Fruit fly (Drosophila melanogaster) ovary, adult (tissue): ENCODE measurements around the gene CG14042.

Experiments
- CG17801 ChIP-seq: fragments of 200-800 bp; optimal IDR thresholded peaks from 2 replicates; lab custom pipeline; 2019; ENCODE audit warnings: missing biosample characterization, mild to moderate bottlenecking, missing genetic modification characterization, moderate library complexity; ENCODE audit not compliant: partially characterized antibody

The CG14042 gene

DNA sequence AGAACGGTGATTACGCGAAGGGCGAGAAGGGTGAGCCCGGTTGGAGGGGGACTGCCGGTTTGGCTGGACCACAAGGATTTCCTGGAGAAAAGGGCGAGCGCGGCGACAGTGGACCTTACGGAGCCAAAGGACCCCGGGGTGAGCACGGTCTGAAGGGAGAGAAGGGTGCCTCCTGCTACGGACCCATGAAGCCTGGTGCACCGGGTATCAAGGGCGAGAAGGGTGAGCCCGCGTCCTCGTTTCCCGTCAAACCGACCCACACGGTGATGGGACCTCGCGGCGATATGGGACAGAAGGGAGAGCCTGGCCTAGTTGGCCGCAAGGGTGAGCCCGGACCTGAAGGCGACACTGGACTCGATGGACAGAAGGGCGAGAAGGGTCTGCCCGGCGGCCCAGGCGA, 6.1 kb upstream of the CG14042 start:
- no peak for TF ChIP-seq CG17801 (GFP tag; lab: Kevin White, UChicago)

DNA sequence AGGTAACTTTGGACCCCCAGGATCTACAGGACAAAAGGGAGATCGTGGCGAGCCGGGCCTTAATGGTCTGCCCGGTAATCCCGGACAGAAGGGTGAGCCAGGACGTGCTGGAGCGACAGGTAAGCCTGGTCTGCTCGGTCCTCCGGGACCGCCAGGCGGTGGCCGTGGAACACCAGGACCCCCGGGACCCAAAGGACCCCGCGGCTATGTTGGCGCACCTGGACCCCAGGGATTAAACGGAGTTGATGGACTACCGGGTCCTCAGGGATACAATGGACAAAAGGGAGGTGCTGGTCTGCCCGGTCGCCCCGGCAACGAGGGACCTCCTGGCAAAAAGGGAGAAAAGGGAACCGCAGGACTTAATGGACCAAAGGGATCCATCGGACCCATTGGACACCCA, 5.6 kb upstream of the CG14042 start:
- no peak for TF ChIP-seq CG17801 (GFP tag; lab: Kevin White, UChicago)

DNA sequence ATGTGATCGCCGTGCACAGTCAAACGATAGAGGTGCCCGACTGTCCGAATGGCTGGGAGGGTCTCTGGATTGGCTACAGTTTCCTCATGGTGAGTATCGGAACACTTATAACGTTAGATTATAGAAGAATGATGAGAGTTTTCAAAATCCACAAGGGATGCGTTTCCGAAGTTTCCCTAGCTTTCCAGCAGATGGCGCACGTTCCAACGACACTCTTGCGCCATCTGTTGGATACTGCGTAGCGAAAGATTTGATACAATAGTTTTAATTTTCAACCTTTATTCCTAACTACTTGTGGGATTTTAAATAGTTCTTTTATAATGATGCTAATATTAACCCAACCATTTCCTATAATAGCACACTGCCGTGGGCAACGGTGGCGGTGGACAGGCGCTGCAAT, 1.4 kb upstream of the CG14042 start:
- TF ChIP-seq CG17801 (GFP tag; lab: Kevin White, UChicago) = no peak

DNA sequence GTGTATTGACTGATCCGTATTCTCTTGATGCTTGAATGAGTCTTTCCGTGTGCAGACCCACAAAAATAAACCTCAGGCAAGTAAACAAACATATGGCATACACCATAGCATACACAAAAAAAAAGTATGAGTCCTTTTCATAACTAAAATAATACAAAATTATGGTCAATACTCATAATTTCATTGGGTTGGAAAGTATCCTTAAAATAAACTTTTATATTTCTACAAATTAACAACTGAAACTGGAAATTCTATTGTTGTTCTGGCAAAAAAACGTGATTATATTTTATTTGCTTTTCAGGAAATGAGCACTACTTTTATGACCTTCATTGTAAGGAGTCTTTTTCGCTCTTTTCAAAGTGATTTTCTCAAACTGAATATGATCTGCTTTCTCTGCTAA, 4.6 kb downstream of the CG14042 start:
- no peak for TF ChIP-seq CG17801 (GFP tag; lab: Kevin White, UChicago)

DNA sequence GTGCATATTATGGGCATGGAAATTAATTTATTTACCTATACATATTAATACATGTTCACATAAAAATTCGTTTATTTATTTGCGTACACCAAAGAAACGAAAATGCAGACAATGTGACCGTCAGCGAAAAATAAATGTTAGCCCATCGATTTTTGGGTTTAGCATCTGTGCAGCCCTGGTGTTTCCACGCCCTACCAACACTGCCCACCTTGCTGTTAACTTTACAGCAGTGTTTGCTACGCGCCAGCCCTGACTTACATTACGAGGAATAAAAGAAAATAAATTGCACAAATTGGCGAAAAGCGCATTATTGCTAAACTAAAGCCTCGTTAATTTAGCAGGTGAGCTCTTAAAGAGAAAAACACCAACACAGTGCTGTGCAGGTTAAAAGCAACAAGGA, 5.5 kb downstream of the CG14042 start, which contains the start of the genes CG33995, CG44000 and CG44001:
CG33995 (plus strand) TSS at position 228 of the 400 bp plus-strand sequence.
CG44000 (plus strand) TSS at position 228 of the 400 bp plus-strand sequence.
CG44001 (plus strand) TSS at position 228 of the 400 bp plus-strand sequence.
- TF ChIP-seq CG17801 (GFP tag; lab: Kevin White, UChicago) = peak; percentile 58

DNA sequence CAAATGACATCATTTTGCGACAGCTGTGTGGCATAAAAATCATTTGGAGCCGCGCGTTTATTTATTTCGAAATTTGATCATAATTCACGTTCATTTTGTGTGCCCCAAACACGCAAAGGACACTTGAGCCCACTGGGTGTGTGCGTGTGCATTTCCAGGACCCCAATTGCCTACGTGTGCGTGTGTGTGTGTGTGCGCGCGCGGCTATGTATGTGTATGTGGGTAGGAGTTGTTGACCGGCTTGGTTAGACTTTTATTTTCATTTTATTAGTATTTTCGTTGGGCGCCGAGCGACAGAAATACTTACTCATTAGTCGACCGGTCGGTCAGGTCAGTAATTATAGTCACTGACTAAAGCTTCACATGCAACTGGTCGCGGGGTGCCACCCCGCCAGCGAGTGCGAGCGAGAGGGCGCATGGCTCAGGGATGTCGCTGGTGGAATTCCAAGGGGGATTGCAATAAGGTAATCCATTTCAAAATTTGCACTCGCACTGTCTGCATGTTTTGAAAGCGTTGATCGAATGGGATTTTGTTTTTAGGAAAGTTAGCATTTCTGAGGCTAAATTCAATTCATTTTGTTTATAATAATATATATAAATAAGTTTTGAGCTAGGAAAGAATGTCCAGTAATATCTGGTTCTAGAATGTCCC, 6.1 kb downstream of the CG14042 start:
- no peak for TF ChIP-seq CG17801 (GFP tag; lab: Kevin White, UChicago)

DNA sequence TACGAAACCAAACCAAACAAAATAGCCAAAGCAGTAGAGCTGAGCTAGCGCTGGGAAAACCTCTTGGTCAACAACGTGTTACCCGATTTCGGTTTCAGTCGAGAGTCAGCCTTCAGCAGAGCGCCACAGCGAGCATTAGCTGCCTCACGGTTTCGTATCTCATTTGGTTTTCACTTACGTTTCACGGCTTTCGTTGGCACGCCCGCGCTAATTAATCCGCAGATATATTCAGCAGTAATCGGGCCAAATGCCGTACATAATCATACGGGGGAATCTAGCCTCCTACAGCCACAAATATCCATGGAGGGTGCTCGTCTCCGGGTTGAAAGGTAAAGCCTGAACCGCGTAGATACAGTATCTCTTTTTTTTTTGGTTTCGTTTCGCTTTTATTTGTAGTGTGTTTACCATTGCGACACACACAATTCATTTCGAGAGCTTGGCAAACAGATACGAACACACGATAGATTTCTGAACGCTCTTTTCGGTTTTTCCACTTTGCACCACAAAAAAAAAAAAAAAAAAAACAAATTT, 6.9 kb downstream of the CG14042 start, which contains the start of gene CG31650:
CG31650 (minus strand) TSS at position 352 of the 531 bp plus-strand sequence.
- no peak for TF ChIP-seq CG17801 (GFP tag; lab: Kevin White, UChicago)

DNA sequence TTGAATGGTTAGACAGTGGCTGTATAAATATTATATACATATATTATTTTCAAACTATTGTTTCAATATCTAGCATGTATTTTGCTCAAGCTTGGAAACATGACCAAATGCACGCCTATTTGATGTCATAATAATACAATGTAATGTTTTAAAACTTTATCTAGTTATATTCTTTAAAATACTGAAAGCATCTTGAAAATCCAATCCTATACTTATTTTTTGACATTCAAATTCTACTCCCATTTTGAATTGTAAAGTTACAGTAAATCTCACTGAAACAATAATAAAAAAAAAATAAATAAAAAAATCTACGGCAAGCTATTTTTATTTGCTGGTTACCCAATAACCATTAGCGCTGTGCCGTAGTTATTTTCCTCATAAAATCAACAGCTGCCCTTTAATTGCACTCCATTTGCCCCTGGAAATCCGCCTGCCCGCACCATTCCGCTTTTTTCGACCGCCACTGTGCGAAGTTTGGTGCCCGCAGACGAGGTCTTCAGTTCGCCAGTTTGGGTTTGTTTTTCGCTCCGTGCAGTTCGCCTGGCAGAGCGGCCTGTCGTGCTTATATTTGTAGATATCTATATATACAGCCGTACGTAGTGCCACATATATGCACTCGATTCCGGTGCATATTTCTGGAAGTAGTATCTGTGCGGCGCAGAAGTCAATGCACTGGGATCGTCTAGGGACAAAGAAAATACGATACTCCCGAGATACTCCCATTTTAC, 7.5 kb downstream of the CG14042 start:
- no peak for TF ChIP-seq CG17801 (GFP tag; lab: Kevin White, UChicago)

DNA sequence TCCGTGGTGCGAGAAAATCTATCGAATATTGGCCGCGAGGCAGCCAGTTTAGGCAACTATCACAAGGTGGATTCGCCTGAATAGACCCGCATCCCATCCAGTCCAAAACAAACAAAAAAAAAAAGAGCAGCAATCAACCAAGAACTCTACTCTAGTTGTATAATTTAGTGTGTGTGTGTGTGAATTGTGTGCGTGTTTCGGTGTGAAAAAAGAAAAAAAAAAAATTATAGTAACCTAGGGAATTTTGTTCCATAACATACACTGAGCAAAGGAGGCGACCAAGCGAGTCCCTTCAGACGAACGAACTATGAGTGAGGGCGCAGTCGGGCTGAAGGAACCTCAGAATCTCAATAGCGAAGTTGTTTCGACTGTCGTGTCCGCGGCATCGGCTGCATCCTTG, 8.8 kb downstream of the CG14042 start:
- no peak for TF ChIP-seq CG17801 (GFP tag; lab: Kevin White, UChicago)

DNA sequence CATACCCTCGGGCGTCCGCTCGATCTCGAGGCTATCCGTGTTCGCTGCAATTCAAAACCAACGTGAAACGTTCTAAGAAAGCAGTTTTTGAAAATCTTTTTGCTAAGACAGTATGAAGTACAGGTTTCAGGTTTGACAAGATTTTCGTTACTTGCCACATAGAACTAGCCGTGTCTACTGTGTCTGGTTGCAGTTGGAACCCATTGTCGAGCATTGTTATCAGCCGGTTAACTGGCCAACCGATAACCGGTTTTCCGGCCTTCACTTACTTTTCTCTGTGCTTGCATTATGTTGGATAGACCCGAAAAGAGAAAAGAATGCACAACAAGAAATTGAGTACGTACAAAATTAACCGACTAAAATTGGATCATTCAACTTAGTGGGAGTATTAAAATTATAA, 12.5 kb downstream of the CG14042 start:
- no peak for TF ChIP-seq CG17801 (GFP tag; lab: Kevin White, UChicago)

DNA sequence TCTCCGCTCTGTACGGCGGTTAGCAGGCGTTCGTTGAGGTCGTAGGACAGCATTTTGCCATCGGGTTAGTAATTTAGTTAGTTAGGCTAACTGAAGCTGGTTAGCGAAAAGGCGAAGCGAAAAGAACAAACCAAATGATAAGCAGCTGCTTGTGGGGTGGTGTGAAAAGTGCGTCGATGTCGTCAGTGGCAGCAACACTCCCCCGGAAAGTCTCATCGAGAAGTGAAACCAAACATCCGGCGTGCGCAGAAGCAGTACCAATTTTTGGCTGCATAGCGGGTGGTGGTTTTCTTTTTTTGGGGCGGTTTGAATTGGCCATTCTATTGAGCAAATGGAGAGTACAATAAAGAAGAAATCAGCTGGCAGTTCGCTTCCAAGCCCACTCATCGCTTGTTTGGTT, 13.3 kb downstream of the CG14042 start, which contains the start of gene CG9121:
CG9121 (minus strand) TSS at position 238 of the 400 bp plus-strand sequence.
- TF ChIP-seq CG17801 (GFP tag; lab: Kevin White, UChicago) = no peak

DNA sequence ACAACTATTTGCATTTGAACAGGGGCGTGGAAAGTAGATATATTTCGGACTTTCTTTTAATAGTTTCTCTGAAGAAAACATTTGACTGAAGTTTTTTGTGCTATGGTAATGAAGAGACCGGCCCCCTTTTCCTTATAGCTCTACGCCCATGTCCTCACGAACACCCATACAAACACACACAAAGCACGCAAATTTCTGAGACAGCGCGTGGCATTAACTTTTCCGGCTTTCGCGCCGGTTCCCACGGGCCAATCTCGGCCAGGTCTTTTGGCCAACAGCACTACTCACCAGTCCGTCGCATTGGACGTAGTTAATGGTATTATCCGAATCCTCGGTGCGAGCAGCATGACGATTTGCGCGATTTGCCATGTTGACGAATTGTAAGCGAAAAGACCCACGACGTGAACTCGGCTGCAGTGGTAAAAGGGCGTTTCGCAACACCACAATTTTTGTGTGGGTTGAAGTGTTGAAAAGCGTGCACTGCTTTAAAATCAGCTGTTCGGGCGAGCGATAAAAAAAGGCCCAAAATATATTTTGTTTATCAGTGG, 14.9 kb downstream of the CG14042 start, which contains the start of gene senju:
senju (plus strand) TSS at position 477 of the 548 bp plus-strand sequence.
- TF ChIP-seq CG17801 (GFP tag; lab: Kevin White, UChicago) = peak; percentile 76

DNA sequence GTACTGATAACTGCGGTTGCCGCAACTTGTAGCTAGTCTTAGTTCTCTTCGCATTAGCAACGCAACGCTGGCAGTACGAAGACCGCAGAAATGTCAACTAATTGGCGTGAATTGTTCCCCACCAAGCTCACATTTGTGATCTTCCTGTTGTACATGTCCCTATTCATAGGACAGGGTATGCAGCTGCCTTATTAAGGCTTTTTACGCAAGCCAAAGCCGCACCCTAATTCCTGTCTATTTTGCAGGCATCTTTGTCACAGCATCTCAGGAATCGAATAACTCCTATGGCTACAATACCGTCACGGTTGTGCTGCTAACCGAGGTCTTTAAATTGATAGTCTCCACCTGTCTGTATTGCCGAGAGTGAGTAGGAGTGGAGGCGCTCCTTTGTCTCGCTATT, 15.5 kb downstream of the CG14042 start, which contains the start of gene eIF3h:
eIF3h (minus strand) TSS at position 101 of the 400 bp plus-strand sequence.
- TF ChIP-seq CG17801 (GFP tag; lab: Kevin White, UChicago) = no peak

DNA sequence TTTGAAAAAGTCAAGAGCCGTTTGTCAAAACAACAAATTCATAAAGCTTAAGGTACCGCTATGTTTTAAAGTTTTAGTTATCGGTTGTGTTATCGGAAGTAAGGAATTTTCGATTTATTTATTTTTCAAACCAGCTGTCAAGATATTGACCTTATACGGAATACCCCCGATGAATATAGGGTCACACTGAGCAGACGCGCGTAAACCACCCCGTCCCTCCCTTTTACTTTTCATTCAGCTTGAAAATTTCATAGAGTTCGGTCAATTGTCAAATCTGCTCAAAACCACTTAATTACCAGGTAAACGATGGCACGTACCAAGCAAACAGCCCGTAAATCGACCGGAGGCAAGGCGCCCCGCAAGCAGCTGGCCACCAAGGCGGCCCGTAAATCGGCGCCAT, 17.4 kb downstream of the CG14042 start, which contains the start of the genes CG14036 and His3.3A:
CG14036 (minus strand) TSS at position 64 of the 400 bp plus-strand sequence.
His3.3A (plus strand) TSS at position 106 of the 400 bp plus-strand sequence.
- TF ChIP-seq CG17801 (GFP tag; lab: Kevin White, UChicago) = peak; percentile 35

DNA sequence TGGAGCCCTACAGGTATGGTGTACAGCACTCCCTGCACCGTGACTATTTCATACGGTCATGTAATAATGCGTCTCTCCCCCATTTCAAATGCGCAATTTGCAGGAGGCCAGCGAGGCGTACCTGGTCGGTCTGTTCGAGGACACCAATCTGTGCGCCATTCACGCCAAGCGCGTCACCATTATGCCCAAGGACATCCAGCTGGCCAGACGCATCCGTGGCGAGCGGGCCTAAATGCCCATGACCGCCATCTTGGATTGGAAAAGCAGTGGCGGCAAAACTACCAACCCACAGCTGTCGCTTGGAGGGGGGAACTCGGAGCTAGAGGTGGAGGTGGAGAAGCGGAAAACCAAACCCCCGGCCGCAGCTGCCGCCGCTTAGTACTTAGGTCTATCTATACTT, 18.0 kb downstream of the CG14042 start:
- TF ChIP-seq CG17801 (GFP tag; lab: Kevin White, UChicago) = no peak
